Fruit fly (Drosophila melanogaster) whole organism, embryonic: ENCODE results near the gene red.

Experiments used
- Antp ChIP-seq: fragments of 200-800 bp; sonication (Bioruptor generic); optimal IDR thresholded peaks from 3 replicates; lab custom pipeline; 2016; ENCODE audit warnings: missing biosample characterization, missing genetic modification characterization
- Atf3 ChIP-seq: fragments of 200-800 bp; sonication (Bioruptor generic); optimal IDR thresholded peaks from 3 replicates; lab custom pipeline; 2016; ENCODE audit warnings: missing biosample characterization, missing genetic modification characterization
- Bdp1 ChIP-seq: fragments of 200-800 bp; sonication (Bioruptor generic); optimal IDR thresholded peaks from 3 replicates; lab custom pipeline; 2016; ENCODE audit warnings: missing biosample characterization, missing genetic modification characterization
- Bteb2 ChIP-seq: fragments of 200-800 bp; sonication (Bioruptor generic); optimal IDR thresholded peaks from 2 replicates; lab custom pipeline; 2016; ENCODE audit warnings: missing biosample characterization, missing genetic modification characterization
- CG10462 ChIP-seq: fragments of 200-800 bp; sonication (Bioruptor generic); optimal IDR thresholded peaks from 2 replicates; lab custom pipeline; 2016; ENCODE audit warnings: missing biosample characterization, missing genetic modification characterization
- CG1233 ChIP-seq: fragments of 200-800 bp; sonication (Bioruptor generic); optimal IDR thresholded peaks from 4 replicates; lab custom pipeline; 2018; ENCODE audit warnings: missing biosample characterization, mild to moderate bottlenecking, missing genetic modification characterization
- CG13424 ChIP-seq: fragments of 200-800 bp; sonication (Bioruptor generic); optimal IDR thresholded peaks from 2 replicates; lab custom pipeline; 2019; ENCODE audit warnings: missing biosample characterization, mild to moderate bottlenecking, missing genetic modification characterization, moderate library complexity
- CG13624 ChIP-seq: fragments of 200-800 bp; sonication (Bioruptor generic); optimal IDR thresholded peaks from 2 replicates; lab custom pipeline; 2016; ENCODE audit warnings: missing biosample characterization, missing genetic modification characterization
- CG15011 ChIP-seq: fragments of 200-800 bp; sonication (Bioruptor generic); optimal IDR thresholded peaks from 3 replicates; lab custom pipeline; 2018; ENCODE audit warnings: missing biosample characterization, mild to moderate bottlenecking, missing genetic modification characterization
- CG16863 ChIP-seq: fragments of 200-800 bp; sonication (Bioruptor generic); optimal IDR thresholded peaks from 3 replicates; lab custom pipeline; 2016; ENCODE audit warnings: missing biosample characterization, missing genetic modification characterization
- CG17568 ChIP-seq: fragments of 200-800 bp; sonication (Bioruptor generic); optimal IDR thresholded peaks from 2 replicates; lab custom pipeline; 2018; ENCODE audit warnings: missing biosample characterization, mild to moderate bottlenecking, missing genetic modification characterization, moderate library complexity
- CG18476 ChIP-seq: fragments of 200-800 bp; sonication (Bioruptor generic); optimal IDR thresholded peaks from 2 replicates; lab custom pipeline; 2016; ENCODE audit warnings: missing biosample characterization, mild to moderate bottlenecking, missing genetic modification characterization
- CG18619 ChIP-seq: fragments of 200-800 bp; sonication (Bioruptor generic); optimal IDR thresholded peaks from 3 replicates; lab custom pipeline; 2017; ENCODE audit warnings: missing biosample characterization, mild to moderate bottlenecking, missing genetic modification characterization
- CG30403 ChIP-seq: fragments of 200-800 bp; sonication (Bioruptor generic); optimal IDR thresholded peaks from 3 replicates; lab custom pipeline; 2016; ENCODE audit warnings: missing biosample characterization, missing genetic modification characterization
- CG31388 ChIP-seq: fragments of 200-800 bp; sonication (Bioruptor generic); optimal IDR thresholded peaks from 2 replicates; lab custom pipeline; 2016; ENCODE audit warnings: missing biosample characterization, missing genetic modification characterization
- CG3281 ChIP-seq: fragments of 200-800 bp; sonication (Bioruptor generic); optimal IDR thresholded peaks from 3 replicates; lab custom pipeline; 2017; ENCODE audit warnings: missing biosample characterization, mild to moderate bottlenecking, missing genetic modification characterization
- CG33557 ChIP-seq: fragments of 200-800 bp; sonication (Bioruptor generic); optimal IDR thresholded peaks from 2 replicates; lab custom pipeline; 2019; ENCODE audit warnings: missing biosample characterization, mild to moderate bottlenecking, missing genetic modification characterization, moderate library complexity
- CG42726 ChIP-seq: fragments of 200-800 bp; sonication (Bioruptor generic); IDR thresholded peaks from 2 replicates; pipeline ENCODE4 v1.3.6; 2022; ENCODE audit warnings: missing biosample characterization, missing genetic modification characterization; ENCODE audit not compliant: partially characterized antibody
- CG6689 ChIP-seq: fragments of 200-800 bp; sonication (Bioruptor generic); IDR thresholded peaks from 2 replicates; pipeline ENCODE4 v1.3.6; 2022; ENCODE audit warnings: missing biosample characterization, missing genetic modification characterization
- CG8290 ChIP-seq, 3 experiments: fragments of 200-800 bp; sonication (Bioruptor generic); optimal IDR thresholded peaks; 2 replicates each; lab custom pipeline; 2016 to 2019; ENCODE audit warnings: missing biosample characterization in 3 of 3, missing genetic modification characterization in 3 of 3, mild to moderate bottlenecking in 2 of 3, moderate library complexity in 1 of 3
- CG8924 ChIP-seq: fragments of 200-800 bp; optimal IDR thresholded peaks from 3 replicates; lab custom pipeline; 2019; ENCODE audit warnings: missing biosample characterization, mild to moderate bottlenecking, missing genetic modification characterization, moderate library complexity
- CG9797 ChIP-seq: fragments of 200-800 bp; sonication (Bioruptor generic); optimal IDR thresholded peaks from 3 replicates; lab custom pipeline; 2018; ENCODE audit warnings: missing biosample characterization, mild to moderate bottlenecking, missing genetic modification characterization
- D19B ChIP-seq: fragments of 200-800 bp; sonication (Bioruptor generic); optimal IDR thresholded peaks from 2 replicates; lab custom pipeline; 2017; ENCODE audit warnings: missing biosample characterization, mild to moderate bottlenecking, missing genetic modification characterization
- Dek ChIP-seq: fragments of 200-800 bp; sonication (Bioruptor generic); optimal IDR thresholded peaks from 3 replicates; lab custom pipeline; 2019; ENCODE audit warnings: missing biosample characterization, mild to moderate bottlenecking, missing genetic modification characterization, moderate library complexity
- Hr78 ChIP-seq, 2 experiments: fragments of 200-800 bp in 1 of 2; fragments of >200 bp in 1 of 2; sonication (Bioruptor generic) in 1 of 2; optimal IDR thresholded peaks; 2 replicates each; lab custom pipeline; 2017 to 2019; ENCODE audit warnings: missing biosample characterization in 2 of 2, missing genetic modification characterization in 2 of 2, mild to moderate bottlenecking in 1 of 2, moderate library complexity in 1 of 2
- Meics ChIP-seq: fragments of 200-800 bp; sonication (Bioruptor generic); optimal IDR thresholded peaks from 2 replicates; lab custom pipeline; 2017; ENCODE audit warnings: missing biosample characterization, mild to moderate bottlenecking, missing genetic modification characterization
- Sox100B ChIP-seq: fragments of 200-800 bp; sonication (Bioruptor generic); optimal IDR thresholded peaks from 3 replicates; lab custom pipeline; 2018; ENCODE audit warnings: missing biosample characterization, mild to moderate bottlenecking, missing genetic modification characterization
- Usf ChIP-seq: fragments of 200-800 bp; sonication (Bioruptor generic); optimal IDR thresholded peaks from 2 replicates; lab custom pipeline; 2017; ENCODE audit warnings: missing genotype, missing biosample characterization, missing genetic modification characterization
- ab ChIP-seq: fragments of 200-800 bp; sonication (Bioruptor generic); optimal IDR thresholded peaks from 2 replicates; lab custom pipeline; 2016; ENCODE audit warnings: missing biosample characterization, missing genetic modification characterization
- az2 ChIP-seq: fragments of 200-800 bp; sonication (Bioruptor generic); optimal IDR thresholded peaks from 3 replicates; lab custom pipeline; 2016; ENCODE audit warnings: missing biosample characterization, missing genetic modification characterization
- bsh ChIP-seq, 2 experiments: fragments of 200-800 bp; sonication (Bioruptor generic); optimal IDR thresholded peaks; 2 replicates each; lab custom pipeline; 2017 to 2018; ENCODE audit warnings: mild to moderate bottlenecking in 2 of 2, missing biosample characterization in 2 of 2, missing genetic modification characterization in 2 of 2, moderate library complexity in 1 of 2
- cato ChIP-seq: fragments of 200-800 bp; sonication (Bioruptor generic); optimal IDR thresholded peaks from 2 replicates; lab custom pipeline; 2016; ENCODE audit warnings: missing biosample characterization, missing genetic modification characterization, borderline replicate concordance
- chif ChIP-seq, 2 experiments: fragments of 200-800 bp; sonication (Bioruptor generic); optimal IDR thresholded peaks; 3 replicates each; lab custom pipeline; 2016; ENCODE audit warnings: missing biosample characterization in 2 of 2, missing genetic modification characterization in 2 of 2
- ewg ChIP-seq: fragments of 200-800 bp; sonication (Bioruptor generic); optimal IDR thresholded peaks from 3 replicates; lab custom pipeline; 2017; ENCODE audit warnings: mild to moderate bottlenecking, missing biosample characterization, missing genetic modification reagents, missing genetic modification characterization
- exex ChIP-seq: fragments of 200-800 bp; sonication (Bioruptor generic); optimal IDR thresholded peaks from 4 replicates; lab custom pipeline; 2018; ENCODE audit warnings: missing biosample characterization, mild to moderate bottlenecking, missing genetic modification characterization, moderate library complexity
- fd102C ChIP-seq: fragments of 200-800 bp; sonication (Bioruptor generic); optimal IDR thresholded peaks from 2 replicates; lab custom pipeline; 2018; ENCODE audit warnings: missing biosample characterization, mild to moderate bottlenecking, missing genetic modification characterization, moderate library complexity
- gem ChIP-seq: fragments of 200-800 bp; sonication (Bioruptor generic); optimal IDR thresholded peaks from 2 replicates; lab custom pipeline; 2019; ENCODE audit warnings: missing biosample characterization, mild to moderate bottlenecking, missing genetic modification characterization, moderate library complexity
- lab ChIP-seq: fragments of 200-800 bp; sonication (Bioruptor generic); optimal IDR thresholded peaks from 3 replicates; lab custom pipeline; 2017; ENCODE audit warnings: missing biosample characterization, missing genetic modification characterization, mild to moderate bottlenecking, moderate library complexity, missing genetic modification reagents
- lola ChIP-seq, 3 experiments: fragments of >200 bp in 2 of 3; fragments of 200-800 bp in 1 of 3; sonication (Bioruptor generic) in 1 of 3; optimal IDR thresholded peaks; 2 replicates each; lab custom pipeline; 2017 to 2019; ENCODE audit warnings: missing biosample characterization in 3 of 3, missing genetic modification characterization in 3 of 3, mild to moderate bottlenecking in 1 of 3, moderate library complexity in 1 of 3
- mam ChIP-seq: fragments of 200-800 bp; sonication (Bioruptor generic); optimal IDR thresholded peaks from 3 replicates; lab custom pipeline; 2016; ENCODE audit warnings: missing biosample characterization, missing genetic modification characterization
- nmo ChIP-seq: fragments of 200-800 bp; sonication (Bioruptor generic); optimal IDR thresholded peaks from 2 replicates; lab custom pipeline; 2018; ENCODE audit warnings: missing biosample characterization, mild to moderate bottlenecking, missing genetic modification characterization, moderate library complexity
- oc ChIP-seq: fragments of 200-800 bp; sonication (Bioruptor generic); optimal IDR thresholded peaks from 2 replicates; lab custom pipeline; 2018; ENCODE audit warnings: missing biosample characterization, mild to moderate bottlenecking, missing genetic modification characterization, moderate library complexity
- phol ChIP-seq: fragments of 200-800 bp; sonication (Bioruptor generic); optimal IDR thresholded peaks from 3 replicates; lab custom pipeline; 2018; ENCODE audit warnings: missing biosample characterization, mild to moderate bottlenecking, missing genetic modification characterization, moderate library complexity
- schlank ChIP-seq: fragments of 200-800 bp; sonication (Bioruptor generic); optimal IDR thresholded peaks from 2 replicates; lab custom pipeline; 2018; ENCODE audit warnings: missing biosample characterization, mild to moderate bottlenecking, missing genetic modification characterization
- shn ChIP-seq: fragments of 200-800 bp; sonication (Bioruptor generic); optimal IDR thresholded peaks from 3 replicates; lab custom pipeline; 2016; ENCODE audit warnings: missing biosample characterization, missing genetic modification characterization
- sug ChIP-seq: fragments of 200-800 bp; optimal IDR thresholded peaks from 2 replicates; lab custom pipeline; 2019; ENCODE audit warnings: missing biosample characterization, mild to moderate bottlenecking, missing genetic modification characterization, moderate library complexity
- tgo ChIP-seq: fragments of 200-800 bp; sonication (Bioruptor generic); IDR thresholded peaks from 3 replicates; pipeline ENCODE4 v1.3.6; 2022; ENCODE audit warnings: missing biosample characterization, missing genetic modification characterization

red gene

dm6 chr3R:14283042-14283626, 5.7 kb upstream of the red start (continued):
- no peak for TF ChIP-seq CG8290 (GFP tag; optimal IDR thresholded peaks at IDR 0.05; lab: Kevin White, UChicago)
- TF ChIP-seq CG8290 (tag; optimal IDR thresholded peaks at IDR 0.05; lab: Kevin White, UChicago) = peak in 1 of 2 experiments; percentile 71
- peak; percentile 7 for TF ChIP-seq Sox100B (GFP tag; lab: Kevin White, UChicago)
- TF ChIP-seq CG16863 (GFP tag; lab: Kevin White, UChicago) = peak; percentile 16
- no peak for TF ChIP-seq tgo
- peak; percentile 34 for TF ChIP-seq phol (tag; lab: Kevin White, UChicago)
- no peak for TF ChIP-seq lola (GFP tag; optimal IDR thresholded peaks at IDR 0.05; lab: Kevin White, UChicago)
- TF ChIP-seq bsh (GFP tag; optimal IDR thresholded peaks at IDR 0.05; lab: Kevin White, UChicago) = no peak
- TF ChIP-seq CG1233 (GFP tag; lab: Kevin White, UChicago) = no peak
- TF ChIP-seq CG3281 (GFP tag; lab: Kevin White, UChicago) = peak; percentile 58
- peak; percentile 25 for TF ChIP-seq CG15011
- TF ChIP-seq gem (tag; lab: Kevin White, UChicago) = peak; percentile 71
- peak; percentile 44 for TF ChIP-seq Dek (tag; lab: Kevin White, UChicago)
- TF ChIP-seq chif (GFP tag; optimal IDR thresholded peaks at IDR 0.05; lab: Kevin White, UChicago) = peak in 1 of 2 experiments; percentile 37
- TF ChIP-seq D19B (GFP tag; lab: Kevin White, UChicago) = peak; percentile 48
- TF ChIP-seq lab (GFP tag; lab: Kevin White, UChicago) = no peak
- TF ChIP-seq oc (tag; lab: Kevin White, UChicago) = no peak
- TF ChIP-seq Meics (GFP tag; lab: Kevin White, UChicago) = peak; percentile 45
- TF ChIP-seq CG6689 = no peak
- peak; percentile 6 for TF ChIP-seq az2 (GFP tag; lab: Kevin White, UChicago)
- TF ChIP-seq Atf3 (GFP tag; lab: Kevin White, UChicago) = peak; percentile 2
- TF ChIP-seq Bdp1 (GFP tag; lab: Kevin White, UChicago) = no peak
- no peak for TF ChIP-seq fd102C (GFP tag; lab: Kevin White, UChicago)
- peak; percentile 55 for TF ChIP-seq CG18619 (GFP tag; lab: Kevin White, UChicago)
- no peak for TF ChIP-seq CG18476 (GFP tag; lab: Kevin White, UChicago)
- peak; percentile 14 for TF ChIP-seq CG10462 (GFP tag; lab: Kevin White, UChicago)
- peak; percentile 54 for TF ChIP-seq CG13624 (GFP tag; lab: Kevin White, UChicago)
- TF ChIP-seq schlank (tag; lab: Kevin White, UChicago) = peak; percentile 6
- peak; percentile 32 for TF ChIP-seq CG17568 (GFP tag; lab: Kevin White, UChicago)
- TF ChIP-seq shn (GFP tag; lab: Kevin White, UChicago) = peak; percentile 58
- TF ChIP-seq CG31388 (GFP tag; lab: Kevin White, UChicago) = no peak
- TF ChIP-seq CG42726 (GFP tag; lab: Robert Waterston, UW) = no peak
- peak; percentile 6 for TF ChIP-seq ewg
- TF ChIP-seq CG30403 (GFP tag; lab: Kevin White, UChicago) = peak; percentile 50
- peak; percentile 40 for TF ChIP-seq CG13424 (tag; lab: Kevin White, UChicago)

DNA sequence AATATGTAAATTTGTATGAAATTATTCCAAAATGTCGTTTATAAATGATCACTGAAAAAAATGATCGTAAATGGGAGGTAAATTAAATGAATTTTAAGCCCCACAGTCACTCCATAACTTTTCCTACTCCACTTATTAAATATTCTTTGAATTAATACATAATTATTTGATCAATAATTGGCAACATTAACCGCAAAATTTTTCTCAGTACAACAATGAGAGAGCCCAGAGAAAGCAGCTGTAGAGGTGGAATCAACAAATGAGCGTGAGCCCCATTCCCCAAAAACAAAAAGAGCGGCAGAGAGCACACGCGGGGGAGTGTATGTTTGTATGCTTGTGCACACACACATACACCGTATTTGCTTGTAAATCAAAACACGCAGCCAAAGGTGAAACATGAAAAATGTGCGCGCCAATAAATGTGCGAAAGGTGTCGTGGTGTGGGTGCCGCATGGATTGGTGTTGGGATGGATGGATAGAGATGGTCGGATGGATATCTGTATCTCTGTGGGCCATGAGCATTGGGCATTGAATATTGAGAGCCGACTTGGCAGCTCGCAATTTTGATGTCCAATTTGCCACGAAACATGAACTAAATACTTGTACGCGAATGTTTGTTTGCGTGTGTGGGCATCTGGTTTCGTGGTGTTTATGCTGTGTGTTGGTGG, 5.0 kb upstream of the red start:
- TF ChIP-seq cato (GFP tag; lab: Kevin White, UChicago) (peak; percentile 97), mam (GFP tag; lab: Kevin White, UChicago) (peak; percentile 95), CG9797 (GFP tag; lab: Kevin White, UChicago) (peak; percentile 26), CG8924 (tag; lab: Kevin White, UChicago) (peak; percentile 99), Usf (GFP tag; lab: Kevin White, UChicago) (peak; percentile 97), Antp (GFP tag; lab: Kevin White, UChicago) (peak; percentile 76), Bteb2 (GFP tag; lab: Kevin White, UChicago) (peak; percentile 97), Hr78 (GFP tag; optimal IDR thresholded peaks at IDR 0.05; lab: Kevin White, UChicago) (peak in 1 of 2 experiments; percentile 94), nmo (GFP tag; lab: Kevin White, UChicago) (peak; percentile 99), exex (tag; lab: Kevin White, UChicago) (peak; percentile 75), ab (GFP tag; lab: Kevin White, UChicago) (peak; percentile 74), sug (tag; lab: Kevin White, UChicago) (peak; percentile 96), CG33557 (GFP tag; lab: Kevin White, UChicago) (peak; percentile 93)
